Worm (Caenorhabditis elegans) whole organism, L1 larva: Measurements from ENCODE around the gene mvb-12.

ENCODE experiments used
- C16A3.4 ChIP-seq: fragments of 150-350 bp; optimal IDR thresholded peaks from 2 replicates; lab custom pipeline; 2014; ENCODE audit warnings: missing biosample characterization, missing genetic modification characterization
- aly-2 ChIP-seq: fragments of 150-350 bp; optimal IDR thresholded peaks from 2 replicates; lab custom pipeline; 2014; ENCODE audit warnings: missing biosample characterization, missing genetic modification characterization
- ama-1 ChIP-seq: fragments of 150-350 bp; optimal IDR thresholded peaks from 2 replicates; lab custom pipeline; 2014
- blmp-1 ChIP-seq: fragments of 150-350 bp; optimal IDR thresholded peaks from 2 replicates; lab custom pipeline; 2014; ENCODE audit warnings: missing biosample characterization, missing genetic modification characterization
- ceh-8 ChIP-seq: fragments of 200-800 bp; sonication (Bioruptor generic); optimal IDR thresholded peaks from 2 replicates; lab custom pipeline; 2018; ENCODE audit warnings: mild to moderate bottlenecking, missing genetic modification characterization, moderate library complexity, missing compliant biosample characterization
- ceh-88 ChIP-seq: fragments of 200-800 bp; sonication (Bioruptor generic); IDR thresholded peaks from 2 replicates; pipeline ENCODE4 v1.3.6; 2022; ENCODE audit warnings: missing genetic modification characterization, missing compliant biosample characterization
- dsc-1 ChIP-seq: sonication (generic microtip); optimal IDR thresholded peaks from 2 replicates; lab custom pipeline; 2016; ENCODE audit warnings: mild to moderate bottlenecking, missing genetic modification characterization, missing compliant biosample characterization
- efl-1 ChIP-seq, 4 experiments: fragments of 150-350 bp; optimal IDR thresholded peaks in 3 of 4; peaks in 1 of 4; 1 replicate in 1 of 4; 2 replicates in 3 of 4; lab custom pipeline; 2014; ENCODE audit warnings: missing biosample characterization in 2 of 4, missing genetic modification characterization in 2 of 4, missing genetic modification reagents in 2 of 4
- egl-13 ChIP-seq: sonication (generic microtip); optimal IDR thresholded peaks from 2 replicates; lab custom pipeline; 2016; ENCODE audit warnings: missing genotype, missing genetic modification reagents, missing genetic modification characterization, missing compliant biosample characterization
- elt-3 ChIP-seq, 6 experiments: fragments of 150-350 bp in 1 of 6; sonication (generic microtip); optimal IDR thresholded peaks; 2 replicates each; lab custom pipeline; 2017 to 2018; ENCODE audit warnings: missing biosample characterization in 6 of 6, missing genetic modification characterization in 6 of 6, inconsistent platforms in 1 of 6
- fkh-8 ChIP-seq: sonication (generic microtip); optimal IDR thresholded peaks from 2 replicates; lab custom pipeline; 2016; ENCODE audit warnings: mild to moderate bottlenecking, missing genetic modification characterization, missing compliant biosample characterization
- fos-1 ChIP-seq: fragments of 150-350 bp; optimal IDR thresholded peaks from 2 replicates; lab custom pipeline; 2014; ENCODE audit warnings: missing biosample characterization, missing genetic modification characterization
- grh-1 ChIP-seq: fragments of 200-800 bp; sonication (Bioruptor generic); IDR thresholded peaks from 2 replicates; pipeline ENCODE4 v1.3.6; 2022; ENCODE audit warnings: missing genetic modification reagents, missing genetic modification characterization, missing compliant biosample characterization
- hlh-17 ChIP-seq: fragments of 200-800 bp; sonication (Bioruptor generic); optimal IDR thresholded peaks from 2 replicates; lab custom pipeline; 2018; ENCODE audit warnings: missing genetic modification characterization, mild to moderate bottlenecking, missing compliant biosample characterization, moderate library complexity, borderline replicate concordance
- hpl-2 ChIP-seq: fragments of 150-350 bp; optimal IDR thresholded peaks from 2 replicates; lab custom pipeline; 2014; ENCODE audit warnings: missing biosample characterization, missing genetic modification reagents, missing genetic modification characterization
- jun-1 ChIP-seq: fragments of 150-350 bp; optimal IDR thresholded peaks from 2 replicates; lab custom pipeline; 2014; ENCODE audit warnings: missing biosample characterization, missing genetic modification reagents, missing genetic modification characterization
- lin-13 ChIP-seq: fragments of 150-350 bp; optimal IDR thresholded peaks from 2 replicates; lab custom pipeline; 2014; ENCODE audit warnings: missing biosample characterization, missing genetic modification reagents, missing genetic modification characterization
- lin-14 ChIP-seq: fragments of 200-800 bp; sonication (Bioruptor generic); optimal IDR thresholded peaks from 2 replicates; lab custom pipeline; 2018; ENCODE audit warnings: mild to moderate bottlenecking, missing genetic modification characterization, moderate library complexity, missing compliant biosample characterization
- lin-35 ChIP-seq, 2 experiments: fragments of 150-350 bp; optimal IDR thresholded peaks; 2 replicates each; lab custom pipeline; 2014; ENCODE audit warnings: missing biosample characterization in 2 of 2, missing genetic modification characterization in 2 of 2, missing genetic modification reagents in 2 of 2
- lin-39 ChIP-seq: fragments of 150-350 bp; optimal IDR thresholded peaks from 2 replicates; lab custom pipeline; 2014; ENCODE audit warnings: missing biosample characterization, missing genetic modification reagents, missing genetic modification characterization
- lsy-2 ChIP-seq, 2 experiments: fragments of 150-350 bp; optimal IDR thresholded peaks; 2 replicates each; lab custom pipeline; 2014; ENCODE audit warnings: missing biosample characterization in 2 of 2, missing genetic modification characterization in 2 of 2
- mdl-1 ChIP-seq, 2 experiments: fragments of 150-350 bp; optimal IDR thresholded peaks; 2 replicates each; lab custom pipeline; 2014 to 2017; ENCODE audit warnings: missing biosample characterization in 2 of 2, missing genetic modification characterization in 2 of 2, inconsistent platforms in 1 of 2
- mep-1 ChIP-seq: fragments of 150-350 bp; optimal IDR thresholded peaks from 2 replicates; lab custom pipeline; 2014; ENCODE audit warnings: missing biosample characterization, missing genetic modification characterization
- nhr-11 ChIP-seq: fragments of 150-350 bp; optimal IDR thresholded peaks from 2 replicates; lab custom pipeline; 2014; ENCODE audit warnings: missing biosample characterization, missing genetic modification characterization
- nhr-12 ChIP-seq: sonication (generic microtip); optimal IDR thresholded peaks from 2 replicates; lab custom pipeline; 2017; ENCODE audit warnings: missing biosample characterization, missing genetic modification characterization
- nhr-20 ChIP-seq: sonication (generic microtip); optimal IDR thresholded peaks from 2 replicates; lab custom pipeline; 2016; ENCODE audit warnings: mild to moderate bottlenecking, missing genetic modification characterization, missing compliant biosample characterization
- nhr-47 ChIP-seq: sonication (generic microtip); optimal IDR thresholded peaks from 2 replicates; lab custom pipeline; 2016; ENCODE audit warnings: mild to moderate bottlenecking, missing genetic modification characterization, moderate library complexity, missing compliant biosample characterization
- nhr-71 ChIP-seq: sonication (generic microtip); optimal IDR thresholded peaks from 2 replicates; lab custom pipeline; 2016; ENCODE audit warnings: mild to moderate bottlenecking, missing genetic modification characterization, moderate library complexity, missing compliant biosample characterization
- nhr-76 ChIP-seq: sonication (generic microtip); optimal IDR thresholded peaks from 2 replicates; lab custom pipeline; 2017; ENCODE audit warnings: missing biosample characterization, missing genetic modification characterization
- nhr-85 ChIP-seq: sonication (generic microtip); peaks from one replicate; lab custom pipeline; 2016; ENCODE audit warnings: missing genetic modification characterization, inconsistent platforms, missing compliant biosample characterization
- nhr-90 ChIP-seq: sonication (generic microtip); optimal IDR thresholded peaks from 2 replicates; lab custom pipeline; 2016; ENCODE audit warnings: mild to moderate bottlenecking, missing genetic modification characterization, missing compliant biosample characterization; ENCODE audit not compliant: poor library complexity
- snpc-4 ChIP-seq: fragments of 150-350 bp; optimal IDR thresholded peaks from 2 replicates; lab custom pipeline; 2014; ENCODE audit warnings: missing biosample characterization, missing genetic modification characterization
- snu-23 ChIP-seq: sonication (generic microtip); optimal IDR thresholded peaks from 2 replicates; lab custom pipeline; 2016; ENCODE audit warnings: missing genetic modification characterization, missing compliant biosample characterization
- swsn-7 ChIP-seq: sonication (generic microtip); optimal IDR thresholded peaks from 2 replicates; lab custom pipeline; 2016; ENCODE audit warnings: missing genetic modification characterization, missing compliant biosample characterization
- unc-130 ChIP-seq: fragments of 150-350 bp; optimal IDR thresholded peaks from 2 replicates; lab custom pipeline; 2017; ENCODE audit warnings: missing biosample characterization, missing genetic modification characterization, inconsistent platforms
- unc-86 ChIP-seq: sonication (generic microtip); optimal IDR thresholded peaks from 2 replicates; lab custom pipeline; 2016; ENCODE audit warnings: missing genetic modification characterization, missing compliant biosample characterization
- unc-98 ChIP-seq: fragments of 200-800 bp; sonication (Bioruptor generic); IDR thresholded peaks from 2 replicates; pipeline ENCODE4 v1.3.6; 2022; ENCODE audit warnings: missing genetic modification characterization, missing compliant biosample characterization
- zag-1 ChIP-seq: fragments of 150-350 bp; optimal IDR thresholded peaks from 2 replicates; lab custom pipeline; 2014; ENCODE audit warnings: missing biosample characterization, missing genetic modification characterization
- ztf-11 ChIP-seq, 2 experiments: sonication (generic microtip); optimal IDR thresholded peaks; 2 replicates each; lab custom pipeline; 2016 to 2017; ENCODE audit warnings: missing genetic modification characterization in 2 of 2, missing biosample characterization in 1 of 2, missing compliant biosample characterization in 1 of 2

Gene mvb-12

ce11 chrIV:7834625-7835228, 4.4 kb downstream of the mvb-12 start, which contains the start of gene erp-44.2:
Gene erp-44.2, minus strand, starts transcription at chrIV:7834675.
- no peak for TF ChIP-seq C16A3.4 (tag; lab: Kevin White, UChicago)
- TF ChIP-seq snpc-4 (tag; lab: Kevin White, UChicago) = no peak
- TF ChIP-seq, all 84 proteins: peak for 0

ce11 chrIV:7836030-7836429, 5.7 kb downstream of the mvb-12 start:
- TF ChIP-seq grh-1 (GFP tag; lab: Robert Waterston, UW) = peak; percentile 27; the same call in 1 of the 2 replicates
- TF ChIP-seq lin-13 (GFP tag; lab: Kevin White, UChicago) = no peak
- TF ChIP-seq ama-1 (lab: Kevin White, UChicago) = no peak
- TF ChIP-seq lin-14 (GFP tag; lab: Kevin White, UChicago) = peak; percentile 54
- no peak for TF ChIP-seq unc-98
- TF ChIP-seq mep-1 = peak; percentile 76
- peak; percentile 10 for TF ChIP-seq nhr-71
- TF ChIP-seq nhr-90 (tag; lab: Kevin White, UChicago) = peak; percentile 27
- TF ChIP-seq C16A3.4 (tag; lab: Kevin White, UChicago) = peak; percentile 0
- TF ChIP-seq elt-3 (tag; optimal IDR thresholded peaks at IDR 0.05; lab: Kevin White, UChicago) = peak in 2 of 6 experiments; percentile 11 to 65
- TF ChIP-seq jun-1 (tag; lab: Kevin White, UChicago) = no peak
- TF ChIP-seq lin-35 (GFP tag; optimal IDR thresholded peaks at IDR 0.05; lab: Kevin White, UChicago) = peak in 1 of 2 experiments; percentile 27
- no peak for TF ChIP-seq unc-86 (tag; lab: Kevin White, UChicago)
- TF ChIP-seq blmp-1 (tag; lab: Kevin White, UChicago) = peak; percentile 92
- TF ChIP-seq snu-23 = peak; percentile 57
- peak; percentile 7 to 69 for TF ChIP-seq lsy-2 (tag; optimal IDR thresholded peaks at IDR 0.05; lab: Kevin White, UChicago)
- TF ChIP-seq ceh-8 (GFP tag; lab: Kevin White, UChicago) = no peak
- peak; percentile 66 for TF ChIP-seq nhr-85 (tag; lab: Kevin White, UChicago)
- no peak for TF ChIP-seq ceh-88 (GFP tag; lab: Robert Waterston, UW)
- no peak for TF ChIP-seq hpl-2 (GFP tag; lab: Kevin White, UChicago)
- TF ChIP-seq nhr-20 (tag; lab: Kevin White, UChicago) = peak; percentile 56
- TF ChIP-seq efl-1 (optimal IDR thresholded peaks at IDR 0.05; lab: Kevin White, UChicago) = peak in 1 of 2 experiments; percentile 1
- TF ChIP-seq efl-1 (GFP tag; optimal IDR thresholded peaks at IDR 0.05 in 1 of 2; lab: Kevin White, UChicago) = peak in 1 of 2 experiments; percentile 85

ce11 chrIV:7836491-7836890, 6.2 kb downstream of the mvb-12 start:
- TF ChIP-seq fos-1 (tag; lab: Kevin White, UChicago) (no peak), nhr-12 (tag; lab: Kevin White, UChicago) (no peak), efl-1 (optimal IDR thresholded peaks at IDR 0.05; lab: Kevin White, UChicago) (no peak), efl-1 (GFP tag; optimal IDR thresholded peaks at IDR 0.05 in 1 of 2; lab: Kevin White, UChicago) (peak in 1 of 2 experiments; percentile 51), mdl-1 (tag; optimal IDR thresholded peaks at IDR 0.05; lab: Kevin White, UChicago) (no peak), unc-130 (tag; lab: Kevin White, UChicago) (no peak), blmp-1 (tag; lab: Kevin White, UChicago) (peak; percentile 79), grh-1 (GFP tag; lab: Robert Waterston, UW) (peak; percentile 51; the same call in 1 of the 2 replicates), nhr-47 (tag; lab: Kevin White, UChicago) (no peak)

ce11 chrIV:7838426-7838825, 8.1 kb downstream of the mvb-12 start, which contains the start of gene C06A6.7:
Gene C06A6.7, minus strand, starts transcription at chrIV:7838526.
- no peak for TF ChIP-seq nhr-11 (tag; lab: Kevin White, UChicago)
- no peak for TF ChIP-seq nhr-76 (tag; lab: Kevin White, UChicago)
- TF ChIP-seq grh-1 (GFP tag; lab: Robert Waterston, UW) = no peak
- TF ChIP-seq aly-2 (tag; lab: Kevin White, UChicago) = no peak

ce11 chrIV:7839923-7840322, 9.6 kb downstream of the mvb-12 start:
- TF ChIP-seq swsn-7 (tag; lab: Kevin White, UChicago) (peak; percentile 6), lin-14 (GFP tag; lab: Kevin White, UChicago) (peak; percentile 33), efl-1 (optimal IDR thresholded peaks at IDR 0.05; lab: Kevin White, UChicago) (no peak), efl-1 (GFP tag; optimal IDR thresholded peaks at IDR 0.05 in 1 of 2; lab: Kevin White, UChicago) (peak in 1 of 2 experiments; percentile 82), nhr-76 (tag; lab: Kevin White, UChicago) (no peak), dsc-1 (tag; lab: Kevin White, UChicago) (peak; percentile 73), lsy-2 (tag; optimal IDR thresholded peaks at IDR 0.05; lab: Kevin White, UChicago) (peak in 1 of 2 experiments; percentile 4), ztf-11 (tag; optimal IDR thresholded peaks at IDR 0.05; lab: Kevin White, UChicago) (no peak), nhr-71 (peak; percentile 34), fkh-8 (peak; percentile 92), zag-1 (tag; lab: Kevin White, UChicago) (no peak), egl-13 (tag; lab: Kevin White, UChicago) (peak; percentile 20), unc-86 (tag; lab: Kevin White, UChicago) (peak; percentile 19), hlh-17 (GFP tag; lab: Kevin White, UChicago) (no peak), nhr-20 (tag; lab: Kevin White, UChicago) (peak; percentile 10), ceh-88 (GFP tag; lab: Robert Waterston, UW) (no peak), nhr-47 (tag; lab: Kevin White, UChicago) (peak; percentile 45), lin-39 (tag; lab: Kevin White, UChicago) (no peak)
